Worm (Caenorhabditis elegans) whole organism, midembryonic: Measurements from ENCODE around the gene F16G10.7.

Experiments
- flt-1 ChIP-seq: fragments of 200-800 bp; sonication (Bioruptor generic); IDR thresholded peaks from 2 replicates; pipeline ENCODE4 v1.3.6; 2022; ENCODE audit warnings: missing genetic modification characterization, missing compliant biosample characterization
- klf-2 ChIP-seq: fragments of 200-800 bp; sonication (Bioruptor generic); conservative IDR thresholded peaks from 2 replicates; pipeline ENCODE4 v1.3.6; 2022; ENCODE audit warnings: missing genetic modification reagents, missing genetic modification characterization, missing compliant biosample characterization
- med-1 ChIP-seq: sonication (generic microtip); optimal IDR thresholded peaks from 2 replicates; lab custom pipeline; 2017; ENCODE audit warnings: missing genetic modification characterization, mild to moderate bottlenecking, missing compliant biosample characterization, antibody characterized with exemption, missing genetic modification reagents; ENCODE audit not compliant: insufficient read depth
- ref-1 ChIP-seq: fragments of 200-800 bp; sonication (Bioruptor generic); conservative IDR thresholded peaks from 2 replicates; pipeline ENCODE4 v1.3.6; 2022; ENCODE audit warnings: missing genetic modification reagents, missing genetic modification characterization, missing compliant biosample characterization
- tab-1 ChIP-seq: fragments of 200-800 bp; sonication (Bioruptor generic); IDR thresholded peaks from 2 replicates; pipeline ENCODE4 v1.3.6; 2022; ENCODE audit warnings: missing genetic modification characterization, missing compliant biosample characterization
- ztf-23 ChIP-seq: fragments of 200-800 bp; sonication (Bioruptor generic); IDR thresholded peaks from 2 replicates; pipeline ENCODE4 v1.3.6; 2022; ENCODE audit warnings: missing genetic modification reagents, missing genetic modification characterization, missing compliant biosample characterization
- ztf-29 ChIP-seq: fragments of 200-800 bp; sonication (Bioruptor generic); IDR thresholded peaks from 2 replicates; pipeline ENCODE4 v1.3.6; 2022; ENCODE audit warnings: missing genetic modification reagents, missing genetic modification characterization, missing compliant biosample characterization

ce11 chrII:2346672-2347071 lies 33.4 kb downstream of the F16G10.7 start, which contains the start of gene F43C11.4:
- no peak for TF ChIP-seq flt-1
- no peak for TF ChIP-seq ztf-23 (GFP tag; lab: Robert Waterston, UW)
- no peak for TF ChIP-seq tab-1 (GFP tag; lab: Robert Waterston, UW)
- no peak for TF ChIP-seq ref-1 (GFP tag; lab: Robert Waterston, UW)
- no peak for TF ChIP-seq ztf-29 (GFP tag; lab: Robert Waterston, UW)
- no peak for TF ChIP-seq klf-2
- no peak for TF ChIP-seq med-1 (GFP tag; lab: Kevin White, UChicago)
